Fruit fly (Drosophila melanogaster) whole organism, embryonic: ENCODE results near the gene CG13258.

ENCODE experiments used
- Ada2b ChIP-seq: fragments of 200-800 bp; sonication (Bioruptor generic); IDR thresholded peaks from 2 replicates; pipeline ENCODE4 v1.3.6; 2022; ENCODE audit warnings: missing biosample characterization, missing genetic modification characterization
- Atf3 ChIP-seq: fragments of 200-800 bp; sonication (Bioruptor generic); optimal IDR thresholded peaks from 3 replicates; lab custom pipeline; 2016; ENCODE audit warnings: missing biosample characterization, missing genetic modification characterization
- CG11093 ChIP-seq: fragments of 200-800 bp; sonication (Bioruptor generic); IDR thresholded peaks from 3 replicates; pipeline ENCODE4 v1.3.6; 2022; ENCODE audit warnings: missing biosample characterization, missing genetic modification characterization
- CG11398 ChIP-seq: fragments of 200-800 bp; sonication (Bioruptor generic); optimal IDR thresholded peaks from 2 replicates; lab custom pipeline; 2016; ENCODE audit warnings: missing biosample characterization, missing genetic modification characterization
- CG12071 ChIP-seq: fragments of 200-800 bp; sonication (Bioruptor generic); optimal IDR thresholded peaks from 3 replicates; lab custom pipeline; 2018; ENCODE audit warnings: missing biosample characterization, mild to moderate bottlenecking, missing genetic modification characterization
- CG12104 ChIP-seq: fragments of 200-800 bp; sonication (Bioruptor generic); optimal IDR thresholded peaks from 3 replicates; lab custom pipeline; 2016; ENCODE audit warnings: missing biosample characterization, missing genetic modification characterization
- CG12942 ChIP-seq: fragments of 200-800 bp; sonication (Bioruptor generic); optimal IDR thresholded peaks from 3 replicates; lab custom pipeline; 2016; ENCODE audit warnings: missing biosample characterization, missing genetic modification characterization
- CG13296 ChIP-seq: fragments of 200-800 bp; sonication (Bioruptor generic); optimal IDR thresholded peaks from 3 replicates; lab custom pipeline; 2018; ENCODE audit warnings: missing biosample characterization, mild to moderate bottlenecking, missing genetic modification characterization
- CG14441 ChIP-seq: fragments of 200-800 bp; sonication (Bioruptor generic); IDR thresholded peaks from 2 replicates; pipeline ENCODE4 v1.3.6; 2022; ENCODE audit warnings: missing biosample characterization, missing genetic modification characterization
- CG17186 ChIP-seq: fragments of 200-800 bp; sonication (Bioruptor generic); optimal IDR thresholded peaks from 3 replicates; lab custom pipeline; 2017; ENCODE audit warnings: missing biosample characterization, missing genetic modification reagents, missing genetic modification characterization
- CG18764 ChIP-seq: fragments of 200-800 bp; sonication (Bioruptor generic); optimal IDR thresholded peaks from 3 replicates; lab custom pipeline; 2016; ENCODE audit warnings: missing biosample characterization, missing genetic modification characterization
- CG30403 ChIP-seq: fragments of 200-800 bp; sonication (Bioruptor generic); optimal IDR thresholded peaks from 3 replicates; lab custom pipeline; 2016; ENCODE audit warnings: missing biosample characterization, missing genetic modification characterization
- CG31365 ChIP-seq: fragments of 200-800 bp; sonication (Bioruptor generic); optimal IDR thresholded peaks from 2 replicates; lab custom pipeline; 2018; ENCODE audit warnings: missing biosample characterization, mild to moderate bottlenecking, missing genetic modification characterization
- CG32532 ChIP-seq: fragments of 200-800 bp; sonication (Bioruptor generic); IDR thresholded peaks from 2 replicates; pipeline ENCODE4 v1.3.6; 2022; ENCODE audit warnings: missing biosample characterization, missing genetic modification characterization
- CG34376 ChIP-seq: fragments of 200-800 bp; sonication (Bioruptor generic); optimal IDR thresholded peaks from 2 replicates; lab custom pipeline; 2018; ENCODE audit warnings: missing biosample characterization, mild to moderate bottlenecking, missing genetic modification characterization
- CG4282 ChIP-seq: fragments of 200-800 bp; sonication (Bioruptor generic); optimal IDR thresholded peaks from 2 replicates; lab custom pipeline; 2016; ENCODE audit warnings: missing biosample characterization, missing genetic modification characterization
- CG6791 ChIP-seq: fragments of 200-800 bp; sonication (Bioruptor generic); IDR thresholded peaks from 3 replicates; pipeline ENCODE4 v1.3.6; 2022; ENCODE audit warnings: missing biosample characterization, missing genetic modification characterization; ENCODE audit not compliant: partially characterized antibody
- CG7745 ChIP-seq: fragments of 200-800 bp; sonication (Bioruptor generic); optimal IDR thresholded peaks from 2 replicates; lab custom pipeline; 2018; ENCODE audit warnings: missing biosample characterization, mild to moderate bottlenecking, missing genetic modification characterization, moderate library complexity
- CG8388 ChIP-seq: fragments of 200-800 bp; sonication (Bioruptor generic); optimal IDR thresholded peaks from 2 replicates; lab custom pipeline; 2019; ENCODE audit warnings: missing biosample characterization, mild to moderate bottlenecking, missing genetic modification characterization, moderate library complexity
- CoRest ChIP-seq: fragments of 200-800 bp; sonication (Bioruptor generic); optimal IDR thresholded peaks from 3 replicates; lab custom pipeline; 2018; ENCODE audit warnings: missing biosample characterization, mild to moderate bottlenecking, missing genetic modification characterization, moderate library complexity
- D ChIP-seq, 2 experiments: fragments of 200-800 bp in 1 of 2; fragments of >200 bp in 1 of 2; sonication (Bioruptor generic) in 1 of 2; optimal IDR thresholded peaks; 2 replicates in 1 of 2; 3 replicates in 1 of 2; lab custom pipeline; 2017; ENCODE audit warnings: mild to moderate bottlenecking in 1 of 2, missing biosample characterization in 1 of 2, missing genetic modification characterization in 1 of 2, missing genetic modification reagents in 1 of 2
- Dad ChIP-seq: fragments of 200-800 bp; sonication (Bioruptor generic); optimal IDR thresholded peaks from 3 replicates; lab custom pipeline; 2016; ENCODE audit warnings: missing biosample characterization, missing genetic modification characterization
- Dll ChIP-seq: fragments of 200-800 bp; sonication (Bioruptor generic); IDR thresholded peaks from 4 replicates; pipeline ENCODE4 v1.3.6; 2022; ENCODE audit warnings: missing biosample characterization, missing genetic modification characterization; ENCODE audit not compliant: partially characterized antibody
- Hmr ChIP-seq: fragments of 200-800 bp; sonication (Bioruptor generic); optimal IDR thresholded peaks from 3 replicates; lab custom pipeline; 2017; ENCODE audit warnings: mild to moderate bottlenecking, missing biosample characterization, missing genetic modification reagents, missing genetic modification characterization
- Hr3 ChIP-seq: fragments of 200-800 bp; sonication (Bioruptor generic); optimal IDR thresholded peaks from 3 replicates; lab custom pipeline; 2016; ENCODE audit warnings: missing biosample characterization, missing genetic modification characterization
- Hr39 ChIP-seq: fragments of >200 bp; optimal IDR thresholded peaks from 2 replicates; lab custom pipeline; 2017
- Jarid2 ChIP-seq: fragments of 200-800 bp; sonication (Bioruptor generic); optimal IDR thresholded peaks from 3 replicates; lab custom pipeline; 2017; ENCODE audit warnings: mild to moderate bottlenecking, missing biosample characterization, missing genetic modification reagents, missing genetic modification characterization
- Meics ChIP-seq: fragments of 200-800 bp; sonication (Bioruptor generic); optimal IDR thresholded peaks from 2 replicates; lab custom pipeline; 2017; ENCODE audit warnings: missing biosample characterization, mild to moderate bottlenecking, missing genetic modification characterization
- NfI ChIP-seq: fragments of 200-800 bp; sonication (Bioruptor generic); optimal IDR thresholded peaks from 3 replicates; lab custom pipeline; 2018; ENCODE audit warnings: missing biosample characterization, mild to moderate bottlenecking, missing genetic modification characterization, moderate library complexity
- Oli ChIP-seq: fragments of 200-800 bp; sonication (Bioruptor generic); optimal IDR thresholded peaks from 2 replicates; lab custom pipeline; 2018; ENCODE audit warnings: missing biosample characterization, mild to moderate bottlenecking, missing genetic modification characterization, moderate library complexity
- Ptx1 ChIP-seq: fragments of 200-800 bp; sonication (Bioruptor generic); IDR thresholded peaks from 2 replicates; pipeline ENCODE4 v1.3.6; 2022; ENCODE audit warnings: missing biosample characterization, missing genetic modification characterization
- Rx ChIP-seq: fragments of 200-800 bp; sonication (Bioruptor generic); IDR thresholded peaks from 2 replicates; pipeline ENCODE4 v1.3.6; 2022; ENCODE audit warnings: missing biosample characterization, missing genetic modification characterization
- Side ChIP-seq: fragments of 200-800 bp; sonication (Bioruptor generic); optimal IDR thresholded peaks from 2 replicates; lab custom pipeline; 2016; ENCODE audit warnings: missing biosample characterization, missing genetic modification characterization
- abd-A ChIP-seq: fragments of 200-800 bp; sonication (Bioruptor generic); optimal IDR thresholded peaks from 3 replicates; lab custom pipeline; 2019; ENCODE audit warnings: missing biosample characterization, mild to moderate bottlenecking, missing genetic modification characterization, moderate library complexity
- aop ChIP-seq: fragments of 200-800 bp; sonication (Bioruptor generic); IDR thresholded peaks from 2 replicates; pipeline ENCODE4 v1.3.6; 2022; ENCODE audit warnings: missing biosample characterization, missing genetic modification characterization
- az2 ChIP-seq: fragments of 200-800 bp; sonication (Bioruptor generic); optimal IDR thresholded peaks from 3 replicates; lab custom pipeline; 2016; ENCODE audit warnings: missing biosample characterization, missing genetic modification characterization
- br ChIP-seq: fragments of >200 bp; optimal IDR thresholded peaks from 2 replicates; lab custom pipeline; 2017
- chm ChIP-seq: fragments of 200-800 bp; sonication (Bioruptor generic); IDR thresholded peaks from 2 replicates; pipeline ENCODE4 v1.3.6; 2022; ENCODE audit warnings: missing biosample characterization, missing genetic modification characterization
- cwo ChIP-seq: fragments of 200-800 bp; sonication (Bioruptor generic); optimal IDR thresholded peaks from 3 replicates; lab custom pipeline; 2017; ENCODE audit warnings: missing biosample characterization, missing genetic modification characterization, mild to moderate bottlenecking, moderate library complexity, missing genetic modification reagents
- da ChIP-seq: fragments of 200-800 bp; sonication (Bioruptor generic); optimal IDR thresholded peaks from 2 replicates; lab custom pipeline; 2016; ENCODE audit warnings: missing biosample characterization, missing genetic modification characterization
- dan ChIP-seq: fragments of 200-800 bp; sonication (Bioruptor generic); IDR thresholded peaks from 2 replicates; pipeline ENCODE4 v1.3.6; 2022; ENCODE audit warnings: missing biosample characterization, missing genetic modification characterization
- fd64A ChIP-seq: fragments of 200-800 bp; sonication (Bioruptor generic); optimal IDR thresholded peaks from 3 replicates; lab custom pipeline; 2018; ENCODE audit warnings: missing biosample characterization, mild to moderate bottlenecking, missing genetic modification characterization
- kni ChIP-seq: fragments of 200-800 bp; sonication (Bioruptor generic); optimal IDR thresholded peaks from 3 replicates; lab custom pipeline; 2017; ENCODE audit warnings: mild to moderate bottlenecking, missing biosample characterization, missing genetic modification reagents, missing genetic modification characterization
- maf-S ChIP-seq: fragments of 200-800 bp; sonication (Bioruptor generic); optimal IDR thresholded peaks from 2 replicates; lab custom pipeline; 2016; ENCODE audit warnings: missing biosample characterization, missing genetic modification characterization
- mirr ChIP-seq: fragments of 200-800 bp; sonication (Bioruptor generic); optimal IDR thresholded peaks from 3 replicates; lab custom pipeline; 2018; ENCODE audit warnings: missing biosample characterization, mild to moderate bottlenecking, missing genetic modification characterization
- otp ChIP-seq: fragments of 200-800 bp; sonication (Bioruptor generic); IDR thresholded peaks from 3 replicates; pipeline ENCODE4, ENCODE4 v1.3.6; 2022; ENCODE audit warnings: missing biosample characterization, missing genetic modification characterization
- sna ChIP-seq: fragments of 200-800 bp; sonication (Bioruptor generic); IDR thresholded peaks from 2 replicates; pipeline ENCODE4 v1.3.6; 2022; ENCODE audit warnings: missing biosample characterization, missing genetic modification characterization; ENCODE audit not compliant: partially characterized antibody
- tio ChIP-seq: fragments of 200-800 bp; sonication (Bioruptor generic); optimal IDR thresholded peaks from 2 replicates; lab custom pipeline; 2017; ENCODE audit warnings: missing biosample characterization, missing genetic modification characterization, inconsistent platforms
- vfl ChIP-seq: fragments of 200-800 bp; sonication (Bioruptor generic); optimal IDR thresholded peaks from 2 replicates; lab custom pipeline; 2016; ENCODE audit warnings: missing biosample characterization, missing genetic modification characterization
- vvl ChIP-seq: fragments of 200-800 bp; sonication (Bioruptor generic); IDR thresholded peaks from 2 replicates; pipeline ENCODE4 v1.3.6; 2022; ENCODE audit warnings: missing biosample characterization, missing genetic modification characterization

Gene CG13258

DNA sequence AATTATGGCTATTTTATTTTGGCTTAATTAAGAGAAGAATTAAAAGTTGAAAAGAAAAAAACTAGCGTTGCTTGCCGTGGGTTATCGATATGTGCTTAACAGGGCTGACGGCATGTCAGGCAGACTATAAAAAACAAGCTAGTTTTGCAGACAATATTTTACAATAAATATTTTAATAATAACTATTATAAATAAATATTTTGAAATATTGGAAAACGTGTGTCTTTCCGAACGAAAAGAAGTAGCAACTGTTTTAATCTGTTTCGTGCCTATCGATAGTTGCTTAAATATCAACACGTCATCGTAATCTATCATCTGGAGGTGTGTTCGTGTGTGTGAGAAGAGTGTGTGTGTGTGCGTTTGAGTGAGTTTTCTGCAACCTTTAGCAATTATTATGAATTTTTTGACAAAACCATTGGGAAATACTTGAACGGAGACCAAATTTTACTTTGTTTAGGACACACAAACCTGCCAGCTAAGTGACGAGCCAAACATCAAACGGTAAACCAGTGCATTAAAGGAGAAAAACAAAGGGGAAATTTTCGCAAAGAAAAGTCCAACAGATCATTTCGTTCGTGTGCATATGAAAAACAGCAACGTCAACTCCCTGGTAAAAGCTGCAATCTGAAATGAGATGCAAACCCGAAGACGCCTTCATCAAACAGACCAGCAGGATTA is 14.3 kb upstream of the CG13258 start, which contains the start of the genes CG5861 and Syx5 (continued):
- peak; percentile 67 for TF ChIP-seq CG30403 (GFP tag; lab: Kevin White, UChicago)
- TF ChIP-seq CG32532 (GFP tag; lab: Robert Waterston, UW) = peak; percentile 78; the same call in 1 of the 2 replicates
- no peak for TF ChIP-seq da (GFP tag; lab: Kevin White, UChicago)
- TF ChIP-seq vvl = peak; percentile 63
- no peak for TF ChIP-seq tio (GFP tag; lab: Kevin White, UChicago)
- TF ChIP-seq CG34376 (GFP tag; lab: Kevin White, UChicago) = peak; percentile 75
- TF ChIP-seq Dad (GFP tag; lab: Kevin White, UChicago) = no peak
- no peak for TF ChIP-seq otp (GFP tag; lab: Robert Waterston, UW)
- no peak for TF ChIP-seq CG12104 (GFP tag; lab: Kevin White, UChicago)
- peak; percentile 95 for TF ChIP-seq sna (GFP tag; lab: Robert Waterston, UW)
- peak; percentile 47 for TF ChIP-seq CG8388 (GFP tag; lab: Kevin White, UChicago)
- no peak for TF ChIP-seq CG17186 (GFP tag; lab: Kevin White, UChicago)
- TF ChIP-seq dan (GFP tag; lab: Robert Waterston, UW) = no peak
- TF ChIP-seq Ada2b (GFP tag; lab: Robert Waterston, UW) = peak; percentile 35; the same call in 1 of the 2 replicates
- TF ChIP-seq CG4282 (GFP tag; lab: Kevin White, UChicago) = no peak
- peak; percentile 80 for TF ChIP-seq CG7745 (tag; lab: Kevin White, UChicago)
- peak; percentile 72 for TF ChIP-seq NfI (GFP tag; lab: Kevin White, UChicago)
- peak; percentile 29 for TF ChIP-seq CG18764 (GFP tag; lab: Kevin White, UChicago)
- no peak for TF ChIP-seq Hmr
- no peak for TF ChIP-seq Rx
- TF ChIP-seq Oli = no peak
- TF ChIP-seq Meics (GFP tag; lab: Kevin White, UChicago) = peak; percentile 65
- TF ChIP-seq abd-A = no peak
- peak; percentile 28 for TF ChIP-seq CG12942 (GFP tag; lab: Kevin White, UChicago)
- peak; percentile 58; the same call in 1 of the 2 replicates for TF ChIP-seq CG14441 (GFP tag; lab: Robert Waterston, UW)
- peak; percentile 77 for TF ChIP-seq CG6791 (GFP tag; lab: Robert Waterston, UW)
- TF ChIP-seq CG13296 (GFP tag; lab: Kevin White, UChicago) = peak; percentile 63
- TF ChIP-seq Hr3 (GFP tag; lab: Kevin White, UChicago) = peak; percentile 65
- TF ChIP-seq CG12071 = no peak
- no peak for TF ChIP-seq br (lab: Kevin White, UChicago)
- peak; percentile 72 for TF ChIP-seq CoRest
- peak; percentile 64 for TF ChIP-seq Ptx1 (GFP tag; lab: Robert Waterston, UW)
- no peak for TF ChIP-seq Jarid2
- TF ChIP-seq cwo (GFP tag; lab: Kevin White, UChicago) = peak; percentile 13
- TF ChIP-seq aop (GFP tag; lab: Robert Waterston, UW) = no peak
- no peak for TF ChIP-seq kni
- TF ChIP-seq az2 = peak; percentile 53
- TF ChIP-seq mirr (GFP tag; lab: Kevin White, UChicago) = no peak
- TF ChIP-seq D (optimal IDR thresholded peaks at IDR 0.05; lab: Kevin White, UChicago) = no peak
- TF ChIP-seq D (GFP tag; optimal IDR thresholded peaks at IDR 0.05; lab: Kevin White, UChicago) = no peak
- TF ChIP-seq Dll (GFP tag; lab: Robert Waterston, UW) = peak; percentile 98
- no peak for TF ChIP-seq vfl (GFP tag; lab: Kevin White, UChicago)
- no peak for TF ChIP-seq CG11398 (GFP tag; lab: Kevin White, UChicago)
- no peak for TF ChIP-seq maf-S (GFP tag; lab: Kevin White, UChicago)
- TF ChIP-seq fd64A (GFP tag; lab: Kevin White, UChicago) = no peak
- TF ChIP-seq CG31365 (tag; lab: Kevin White, UChicago) = no peak
- TF ChIP-seq chm = no peak
- TF ChIP-seq Hr39 (lab: Kevin White, UChicago) = no peak
- no peak for TF ChIP-seq Atf3 (GFP tag; lab: Kevin White, UChicago)
- TF ChIP-seq Side (GFP tag; lab: Kevin White, UChicago) = no peak
- no peak for TF ChIP-seq CG11093 (GFP tag; lab: Robert Waterston, UW)
